Fruit fly (Drosophila melanogaster) whole organism, embryonic: Measurements from ENCODE around the gene CG16779.
A peak's percentile ranks its signal among the peaks of the same experiment; 100 is the strongest.

ENCODE experiments used
- B-H2 ChIP-seq: fragments of 200-800 bp; sonication (Bioruptor generic); optimal IDR thresholded peaks from 2 replicates; lab custom pipeline; 2018; ENCODE audit warnings: missing biosample characterization, mild to moderate bottlenecking, missing genetic modification characterization
- BtbVII ChIP-seq: fragments of 200-800 bp; sonication (Bioruptor generic); optimal IDR thresholded peaks from 3 replicates; lab custom pipeline; 2017; ENCODE audit warnings: missing biosample characterization, mild to moderate bottlenecking, missing genetic modification characterization
- CG10959 ChIP-seq: fragments of 200-800 bp; sonication (Bioruptor generic); IDR thresholded peaks from 2 replicates; pipeline ENCODE4 v1.3.6; 2022; ENCODE audit warnings: missing biosample characterization, missing genetic modification characterization
- CG11695 ChIP-seq: fragments of 200-800 bp; sonication (Bioruptor generic); IDR thresholded peaks from 3 replicates; pipeline ENCODE4 v1.3.6; 2022; ENCODE audit warnings: missing biosample characterization, missing genetic modification characterization
- CG12219 ChIP-seq: fragments of 200-800 bp; sonication (Bioruptor generic); optimal IDR thresholded peaks from 3 replicates; lab custom pipeline; 2018; ENCODE audit warnings: missing biosample characterization, mild to moderate bottlenecking, missing genetic modification characterization
- CG12769 ChIP-seq: fragments of 200-800 bp; sonication (Bioruptor generic); optimal IDR thresholded peaks from 2 replicates; lab custom pipeline; 2019; ENCODE audit warnings: missing biosample characterization, mild to moderate bottlenecking, missing genetic modification characterization, moderate library complexity
- CG13123 ChIP-seq: fragments of 200-800 bp; sonication (Bioruptor generic); optimal IDR thresholded peaks from 2 replicates; lab custom pipeline; 2016; ENCODE audit warnings: missing biosample characterization, missing genetic modification characterization
- CG14710 ChIP-seq: fragments of 200-800 bp; sonication (Bioruptor generic); optimal IDR thresholded peaks from 3 replicates; lab custom pipeline; 2019; ENCODE audit warnings: missing biosample characterization, mild to moderate bottlenecking, missing genetic modification characterization, moderate library complexity
- CG14860 ChIP-seq: fragments of 200-800 bp; sonication (Bioruptor generic); IDR thresholded peaks from 3 replicates; pipeline ENCODE4 v1.3.6; 2022; ENCODE audit warnings: missing biosample characterization, missing genetic modification characterization; ENCODE audit not compliant: partially characterized antibody
- CG15073 ChIP-seq: fragments of 200-800 bp; sonication (Bioruptor generic); optimal IDR thresholded peaks from 2 replicates; lab custom pipeline; 2016; ENCODE audit warnings: missing biosample characterization, missing genetic modification characterization
- CG1529 ChIP-seq: fragments of 200-800 bp; sonication (Bioruptor generic); optimal IDR thresholded peaks from 3 replicates; lab custom pipeline; 2018; ENCODE audit warnings: missing biosample characterization, missing genetic modification characterization
- CG16813 ChIP-seq: fragments of 200-800 bp; sonication (Bioruptor generic); IDR thresholded peaks from 3 replicates; pipeline ENCODE4 v1.3.6; 2022; ENCODE audit warnings: missing biosample characterization, missing genetic modification characterization; ENCODE audit not compliant: partially characterized antibody
- CG17802 ChIP-seq: fragments of 200-800 bp; sonication (Bioruptor generic); optimal IDR thresholded peaks from 2 replicates; lab custom pipeline; 2018; ENCODE audit warnings: missing biosample characterization, mild to moderate bottlenecking, missing genetic modification characterization, moderate library complexity
- CG30403 ChIP-seq: fragments of 200-800 bp; sonication (Bioruptor generic); optimal IDR thresholded peaks from 3 replicates; lab custom pipeline; 2016; ENCODE audit warnings: missing biosample characterization, missing genetic modification characterization
- CG31224 ChIP-seq: fragments of 200-800 bp; sonication (Bioruptor generic); IDR thresholded peaks from 2 replicates; pipeline ENCODE4 v1.3.6; 2022; ENCODE audit warnings: missing biosample characterization, missing genetic modification characterization
- CG32772 ChIP-seq: fragments of 200-800 bp; sonication (Bioruptor generic); IDR thresholded peaks from 2 replicates; pipeline ENCODE4 v1.3.6; 2022; ENCODE audit warnings: missing biosample characterization, missing genetic modification characterization
- CG6272 ChIP-seq: fragments of 200-800 bp; sonication (Bioruptor generic); IDR thresholded peaks from 2 replicates; pipeline ENCODE4 v1.3.6; 2022; ENCODE audit warnings: missing biosample characterization, missing genetic modification characterization
- CG7786 ChIP-seq: fragments of 200-800 bp; sonication (Bioruptor generic); optimal IDR thresholded peaks from 2 replicates; lab custom pipeline; 2016; ENCODE audit warnings: missing biosample characterization, missing genetic modification characterization
- CG9817 ChIP-seq: fragments of 200-800 bp; sonication (Bioruptor generic); optimal IDR thresholded peaks from 2 replicates; lab custom pipeline; 2018; ENCODE audit warnings: missing biosample characterization, mild to moderate bottlenecking, missing genetic modification characterization, moderate library complexity
- H15 ChIP-seq: fragments of 200-800 bp; sonication (Bioruptor generic); IDR thresholded peaks from 3 replicates; pipeline ENCODE4 v1.3.6; 2022; ENCODE audit warnings: missing biosample characterization, missing genetic modification characterization
- HHEX ChIP-seq: fragments of 200-800 bp; sonication (Bioruptor generic); optimal IDR thresholded peaks from 3 replicates; lab custom pipeline; 2017; ENCODE audit warnings: missing biosample characterization, mild to moderate bottlenecking, missing genetic modification characterization, missing genetic modification reagents
- Hmx ChIP-seq: fragments of 200-800 bp; sonication (Bioruptor generic); optimal IDR thresholded peaks from 2 replicates; lab custom pipeline; 2016; ENCODE audit warnings: missing biosample characterization, missing genetic modification characterization
- Mrtf ChIP-seq: fragments of 200-800 bp; sonication (Bioruptor generic); IDR thresholded peaks from 3 replicates; pipeline ENCODE4 v1.3.6; 2022; ENCODE audit warnings: missing biosample characterization, missing genetic modification characterization
- Oaz ChIP-seq: fragments of 200-800 bp; sonication (Bioruptor generic); IDR thresholded peaks from 2 replicates; pipeline ENCODE4 v1.3.6; 2022; ENCODE audit warnings: missing biosample characterization, missing genetic modification characterization
- Pdp1 ChIP-seq, 2 experiments: fragments of 200-800 bp; sonication (Bioruptor generic); optimal IDR thresholded peaks; 3 replicates each; lab custom pipeline; 2016; ENCODE audit warnings: missing biosample characterization in 2 of 2, missing genetic modification characterization in 2 of 2, mild to moderate bottlenecking in 1 of 2, moderate library complexity in 1 of 2
- Sin3A ChIP-seq: fragments of >200 bp; optimal IDR thresholded peaks from 2 replicates; lab custom pipeline; 2018
- Sox100B ChIP-seq: fragments of 200-800 bp; sonication (Bioruptor generic); optimal IDR thresholded peaks from 3 replicates; lab custom pipeline; 2018; ENCODE audit warnings: missing biosample characterization, mild to moderate bottlenecking, missing genetic modification characterization
- Spps ChIP-seq: fragments of 200-800 bp; sonication (Bioruptor generic); optimal IDR thresholded peaks from 2 replicates; lab custom pipeline; 2018; ENCODE audit warnings: missing biosample characterization, mild to moderate bottlenecking, missing genetic modification characterization
- Stat92E ChIP-seq, 3 experiments: fragments of >200 bp in 2 of 3; fragments of 200-800 bp in 1 of 3; sonication (Bioruptor generic) in 1 of 3; optimal IDR thresholded peaks; 2 replicates each; lab custom pipeline; 2017 to 2019; ENCODE audit warnings: missing biosample characterization in 3 of 3, missing genetic modification characterization in 3 of 3, mild to moderate bottlenecking in 1 of 3, moderate library complexity in 1 of 3
- TFAM ChIP-seq: fragments of 200-800 bp; sonication (Bioruptor generic); optimal IDR thresholded peaks from 2 replicates; lab custom pipeline; 2017; ENCODE audit warnings: missing biosample characterization, missing genetic modification characterization, inconsistent platforms
- Vsx1 ChIP-seq: fragments of 200-800 bp; sonication (Bioruptor generic); optimal IDR thresholded peaks from 2 replicates; lab custom pipeline; 2017; ENCODE audit warnings: missing biosample characterization, mild to moderate bottlenecking, missing genetic modification characterization, missing genetic modification reagents
- ab ChIP-seq: fragments of 200-800 bp; sonication (Bioruptor generic); optimal IDR thresholded peaks from 2 replicates; lab custom pipeline; 2016; ENCODE audit warnings: missing biosample characterization, missing genetic modification characterization
- al ChIP-seq: fragments of 200-800 bp; sonication (Bioruptor generic); IDR thresholded peaks from 2 replicates; pipeline ENCODE4 v1.3.6; 2022; ENCODE audit warnings: missing biosample characterization, missing genetic modification characterization
- ara ChIP-seq: fragments of 200-800 bp; sonication (Bioruptor generic); IDR thresholded peaks from 2 replicates; pipeline ENCODE4 v1.3.6; 2022; ENCODE audit warnings: missing biosample characterization, missing genetic modification characterization
- cg ChIP-seq: fragments of 200-800 bp; sonication (Bioruptor generic); optimal IDR thresholded peaks from 3 replicates; lab custom pipeline; 2019; ENCODE audit warnings: missing biosample characterization, mild to moderate bottlenecking, missing genetic modification characterization, moderate library complexity
- chif ChIP-seq, 2 experiments: fragments of 200-800 bp; sonication (Bioruptor generic); optimal IDR thresholded peaks; 3 replicates each; lab custom pipeline; 2016; ENCODE audit warnings: missing biosample characterization in 2 of 2, missing genetic modification characterization in 2 of 2
- chm ChIP-seq: fragments of 200-800 bp; sonication (Bioruptor generic); IDR thresholded peaks from 2 replicates; pipeline ENCODE4 v1.3.6; 2022; ENCODE audit warnings: missing biosample characterization, missing genetic modification characterization
- crp ChIP-seq, 2 experiments: fragments of 200-800 bp; sonication (Bioruptor generic); optimal IDR thresholded peaks; 2 replicates in 1 of 2; 3 replicates in 1 of 2; lab custom pipeline; 2017; ENCODE audit warnings: missing biosample characterization in 2 of 2, missing genetic modification characterization in 2 of 2, mild to moderate bottlenecking in 1 of 2, moderate library complexity in 1 of 2
- ems ChIP-seq: fragments of 200-800 bp; sonication (Bioruptor generic); optimal IDR thresholded peaks from 3 replicates; lab custom pipeline; 2016; ENCODE audit warnings: missing biosample characterization, missing genetic modification characterization
- en ChIP-seq: fragments of 200-800 bp; sonication (Bioruptor generic); optimal IDR thresholded peaks from 2 replicates; lab custom pipeline; 2016; ENCODE audit warnings: missing biosample characterization, missing genetic modification characterization
- inv ChIP-seq: fragments of 200-800 bp; sonication (Bioruptor generic); IDR thresholded peaks from 2 replicates; pipeline ENCODE4 v1.3.6; 2022; ENCODE audit warnings: missing biosample characterization, missing genetic modification characterization; ENCODE audit not compliant: partially characterized antibody
- lab ChIP-seq: fragments of 200-800 bp; sonication (Bioruptor generic); optimal IDR thresholded peaks from 3 replicates; lab custom pipeline; 2017; ENCODE audit warnings: missing biosample characterization, missing genetic modification characterization, mild to moderate bottlenecking, moderate library complexity, missing genetic modification reagents
- odd ChIP-seq: fragments of 200-800 bp; sonication (Bioruptor generic); optimal IDR thresholded peaks from 2 replicates; lab custom pipeline; 2017; ENCODE audit warnings: missing biosample characterization, mild to moderate bottlenecking, missing genetic modification characterization
- pita ChIP-seq: fragments of 200-800 bp; sonication (Bioruptor generic); optimal IDR thresholded peaks from 2 replicates; lab custom pipeline; 2017; ENCODE audit warnings: missing biosample characterization, mild to moderate bottlenecking, missing genetic modification characterization
- pzg ChIP-seq: fragments of 200-800 bp; sonication (Bioruptor generic); optimal IDR thresholded peaks from 3 replicates; lab custom pipeline; 2018; ENCODE audit warnings: missing biosample characterization, mild to moderate bottlenecking, missing genetic modification characterization, moderate library complexity
- slbo ChIP-seq: fragments of 200-800 bp; sonication (Bioruptor generic); IDR thresholded peaks from 2 replicates; pipeline ENCODE4 v1.3.6; 2022; ENCODE audit warnings: missing biosample characterization, missing genetic modification characterization
- sr ChIP-seq: fragments of 200-800 bp; sonication (Bioruptor generic); IDR thresholded peaks from 3 replicates; pipeline ENCODE4 v1.3.6; 2022; ENCODE audit warnings: missing biosample characterization, missing genetic modification characterization
- tna ChIP-seq: fragments of 200-800 bp; sonication (Bioruptor generic); IDR thresholded peaks from 2 replicates; pipeline ENCODE4 v1.3.6; 2022; ENCODE audit warnings: missing biosample characterization, missing genetic modification characterization; ENCODE audit not compliant: partially characterized antibody
- unc-4 ChIP-seq: fragments of 200-800 bp; sonication (Bioruptor generic); IDR thresholded peaks from 2 replicates; pipeline ENCODE4 v1.3.6; 2022; ENCODE audit warnings: missing biosample characterization, missing genetic modification characterization; ENCODE audit not compliant: partially characterized antibody
- vvl ChIP-seq: fragments of 200-800 bp; sonication (Bioruptor generic); IDR thresholded peaks from 2 replicates; pipeline ENCODE4 v1.3.6; 2022; ENCODE audit warnings: missing biosample characterization, missing genetic modification characterization
- z ChIP-seq: fragments of 200-800 bp; sonication (Bioruptor generic); IDR thresholded peaks from 3 replicates; pipeline ENCODE4 v1.3.6; 2022; ENCODE audit warnings: missing biosample characterization, missing genetic modification characterization

CG16779 gene

dm6 chr3R:9513052-9513420 is 19.6 kb upstream of the CG16779 start, which contains the start of the genes Ras85D and Rlb1 (continued):
- TF ChIP-seq HHEX (GFP tag; lab: Kevin White, UChicago) (peak; percentile 60), CG10959 (GFP tag; lab: Robert Waterston, UW) (no peak), CG16813 (no peak), vvl (GFP tag; lab: Robert Waterston, UW) (no peak), cg (GFP tag; lab: Kevin White, UChicago) (no peak), z (GFP tag; lab: Robert Waterston, UW) (no peak), ems (GFP tag; lab: Kevin White, UChicago) (peak; percentile 86), Sin3A (peak; percentile 98), chif (GFP tag; optimal IDR thresholded peaks at IDR 0.05; lab: Kevin White, UChicago) (peak; percentile 72 to 74), lab (GFP tag; lab: Kevin White, UChicago) (no peak), Spps (tag; lab: Kevin White, UChicago) (no peak), crp (GFP tag; optimal IDR thresholded peaks at IDR 0.05; lab: Kevin White, UChicago) (peak in 1 of 2 experiments; percentile 55), CG17802 (tag; lab: Kevin White, UChicago) (peak; percentile 28), CG14710 (tag; lab: Kevin White, UChicago) (peak; percentile 77), CG12769 (tag; lab: Kevin White, UChicago) (peak; percentile 74), en (GFP tag; lab: Kevin White, UChicago) (peak; percentile 18), CG15073 (GFP tag; lab: Kevin White, UChicago) (peak; percentile 99), ab (GFP tag; lab: Kevin White, UChicago) (no peak), CG6272 (peak; percentile 78), Vsx1 (GFP tag; lab: Kevin White, UChicago) (no peak), Pdp1 (GFP tag; optimal IDR thresholded peaks at IDR 0.05; lab: Kevin White, UChicago) (peak; percentile 68 to 86), Stat92E (GFP tag; optimal IDR thresholded peaks at IDR 0.05; lab: Kevin White, UChicago) (peak in 1 of 3 experiments; percentile 53), chm (GFP tag; lab: Robert Waterston, UW) (no peak), Sox100B (GFP tag; lab: Kevin White, UChicago) (no peak), pita (GFP tag; lab: Kevin White, UChicago) (peak; percentile 63), CG31224 (GFP tag; lab: Robert Waterston, UW) (no peak), Oaz (GFP tag; lab: Robert Waterston, UW) (no peak), BtbVII (GFP tag; lab: Kevin White, UChicago) (peak; percentile 42), CG13123 (peak; percentile 42), CG11695 (GFP tag; lab: Robert Waterston, UW) (no peak), TFAM (GFP tag; lab: Kevin White, UChicago) (no peak), pzg (GFP tag; lab: Kevin White, UChicago) (peak; percentile 85), CG7786 (peak; percentile 76), inv (GFP tag; lab: Robert Waterston, UW) (no peak), Hmx (GFP tag; lab: Kevin White, UChicago) (peak; percentile 47), CG32772 (GFP tag; lab: Robert Waterston, UW) (no peak), CG30403 (peak; percentile 88), al (GFP tag; lab: Robert Waterston, UW) (no peak), CG9817 (tag; lab: Kevin White, UChicago) (peak; percentile 89), odd (GFP tag; lab: Kevin White, UChicago) (no peak), ara (GFP tag; lab: Robert Waterston, UW) (no peak), H15 (GFP tag; lab: Robert Waterston, UW) (no peak), unc-4 (GFP tag; lab: Robert Waterston, UW) (no peak), B-H2 (GFP tag; lab: Kevin White, UChicago) (peak; percentile 77), sr (no peak), Mrtf (GFP tag; lab: Robert Waterston, UW) (no peak), CG14860 (GFP tag; lab: Robert Waterston, UW) (no peak), tna (no peak), CG1529 (GFP tag; lab: Kevin White, UChicago) (no peak), slbo (GFP tag; lab: Robert Waterston, UW) (no peak), CG12219 (GFP tag; lab: Kevin White, UChicago) (peak; percentile 27)
